Worm (Caenorhabditis elegans) whole organism, mixed stage, embryonic: ENCODE results near the gene math-9.

Experiments
- ces-1 ChIP-seq: fragments of 150-350 bp; optimal IDR thresholded peaks from 2 replicates; lab custom pipeline; 2014; ENCODE audit warnings: missing biosample characterization, missing genetic modification reagents, missing genetic modification characterization
- drap-1 ChIP-seq: fragments of 200-800 bp; sonication (Bioruptor generic); optimal IDR thresholded peaks from 3 replicates; lab custom pipeline; 2018; ENCODE audit warnings: mild to moderate bottlenecking, missing genetic modification characterization, missing compliant biosample characterization
- elt-1 ChIP-seq: sonication (generic microtip); optimal IDR thresholded peaks from 2 replicates; lab custom pipeline; 2017; ENCODE audit warnings: missing genetic modification characterization, mild to moderate bottlenecking, missing compliant biosample characterization, antibody characterized with exemption, moderate library complexity, borderline replicate concordance; ENCODE audit not compliant: insufficient read depth
- flh-1 ChIP-seq: fragments of 200-800 bp; sonication (Bioruptor generic); optimal IDR thresholded peaks from 2 replicates; lab custom pipeline; 2018; ENCODE audit warnings: mild to moderate bottlenecking, missing genetic modification characterization, moderate library complexity, missing compliant biosample characterization
- hlh-1 ChIP-seq: fragments of 150-350 bp; optimal IDR thresholded peaks from 2 replicates; lab custom pipeline; 2014; ENCODE audit warnings: missing biosample characterization, missing genetic modification reagents, missing genetic modification characterization
- mab-5 ChIP-seq: fragments of 150-350 bp; optimal IDR thresholded peaks from 2 replicates; lab custom pipeline; 2014; ENCODE audit warnings: missing biosample characterization, missing genetic modification characterization
- nhr-12 ChIP-seq: fragments of 150-350 bp; optimal IDR thresholded peaks from 2 replicates; lab custom pipeline; 2014; ENCODE audit warnings: missing biosample characterization, missing genetic modification characterization
- nhr-237 ChIP-seq: fragments of 150-350 bp; optimal IDR thresholded peaks from 2 replicates; lab custom pipeline; 2014; ENCODE audit warnings: missing biosample characterization, missing genetic modification characterization
- nhr-28 ChIP-seq: fragments of 150-350 bp; optimal IDR thresholded peaks from 2 replicates; lab custom pipeline; 2014; ENCODE audit warnings: missing biosample characterization, missing genetic modification characterization
- pha-4 ChIP-seq: fragments of 150-350 bp; optimal IDR thresholded peaks from 2 replicates; lab custom pipeline; 2018; ENCODE audit warnings: missing biosample characterization, missing genetic modification reagents, missing genetic modification characterization
- snpc-4 ChIP-seq: fragments of 150-350 bp; optimal IDR thresholded peaks from 2 replicates; lab custom pipeline; 2014; ENCODE audit warnings: missing biosample characterization, missing genetic modification characterization
- unc-120 ChIP-seq: sonication (generic microtip); optimal IDR thresholded peaks from 2 replicates; lab custom pipeline; 2017; ENCODE audit warnings: missing genetic modification characterization, missing compliant biosample characterization; ENCODE audit not compliant: poor library complexity, severe bottlenecking
- unc-62 ChIP-seq: fragments of 150-350 bp; optimal IDR thresholded peaks from 2 replicates; lab custom pipeline; 2014; ENCODE audit warnings: missing biosample characterization, missing genetic modification reagents, missing genetic modification characterization
- ztf-11 ChIP-seq: fragments of 150-350 bp; optimal IDR thresholded peaks from 2 replicates; lab custom pipeline; 2014; ENCODE audit warnings: missing biosample characterization, missing genetic modification characterization

ce11 chrII:1850840-1851294, 39.7 kb downstream of the math-9 start, which contains the start of gene C52E2.3:
- TF ChIP-seq mab-5 (tag; lab: Kevin White, UChicago) (no peak), snpc-4 (tag; lab: Kevin White, UChicago) (no peak), drap-1 (GFP tag; lab: Kevin White, UChicago) (no peak), nhr-12 (tag; lab: Kevin White, UChicago) (no peak), hlh-1 (no peak), nhr-237 (no peak), flh-1 (GFP tag; lab: Kevin White, UChicago) (no peak), unc-62 (GFP tag; lab: Kevin White, UChicago) (no peak), nhr-28 (tag; lab: Kevin White, UChicago) (no peak), ztf-11 (tag; lab: Kevin White, UChicago) (no peak), pha-4 (tag; lab: Kevin White, UChicago) (no peak), unc-120 (tag; lab: Kevin White, UChicago) (no peak), elt-1 (tag; lab: Kevin White, UChicago) (peak; percentile 62), ces-1 (no peak)
